Fruit fly (Drosophila melanogaster) S2 (cell line): ENCODE data around the gene CG15283.

Source experiments
- CG8478 ChIP-seq: fragments of >200 bp; optimal IDR thresholded peaks from 2 replicates; lab custom pipeline; 2018
- CTCF ChIP-seq, 2 experiments: fragments of >200 bp; optimal IDR thresholded peaks; 2 replicates each; lab custom pipeline; 2018

dm6 chr2L:14484872-14485271, 34.1 kb upstream of the CG15283 start:
- no peak for TF ChIP-seq CG8478
- TF ChIP-seq CTCF (optimal IDR thresholded peaks at IDR 0.05; lab: Kevin White, UChicago), result no peak
